Fruit fly (Drosophila melanogaster): ENCODE results near the gene Alg10.
A peak's percentile ranks its signal among the peaks of the same experiment; 100 is the strongest.

The Alg10 gene

DNA sequence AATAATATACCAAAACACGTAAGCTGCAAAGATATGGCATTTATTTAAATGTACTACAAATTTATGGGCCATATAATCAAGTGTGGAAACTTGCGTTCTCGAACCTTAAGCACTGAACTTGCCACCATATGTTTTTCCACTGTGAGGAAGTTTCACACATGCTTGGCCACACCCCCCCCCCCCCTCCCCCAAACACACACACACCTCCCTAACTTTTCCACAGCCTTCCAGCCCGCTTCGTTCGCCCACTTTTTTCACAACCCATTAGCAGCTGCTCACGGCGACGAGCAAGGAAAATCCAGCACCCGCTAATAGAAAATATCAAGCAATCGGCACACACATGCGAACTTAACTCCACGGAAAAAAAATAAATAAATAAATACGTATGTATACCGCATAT is 30.5 kb downstream of the Alg10 start (continued):
- TF ChIP-seq gfzf (GFP tag; optimal IDR thresholded peaks at IDR 0.05) (no peak), CG11398 (GFP tag; optimal IDR thresholded peaks at IDR 0.05) (no peak), zfh1 (GFP tag; IDR thresholded peaks at IDR 0.05) (0 out of 3 replicates have a peak, but pooled peaks have one; percentile 33), CG9437 (GFP tag; optimal IDR thresholded peaks at IDR 0.05) (no peak), klu (GFP tag; IDR thresholded peaks at IDR 0.05) (no peak), CG10543 (GFP tag; optimal IDR thresholded peaks at IDR 0.05) (peak; percentile 10), slbo (GFP tag; IDR thresholded peaks at IDR 0.05) (peak; percentile 16; the same call in 1 of the 2 replicates), chn (GFP tag; optimal IDR thresholded peaks at IDR 0.05) (no peak), CG2199 (GFP tag; IDR thresholded peaks at IDR 0.05) (0 out of 3 replicates have a peak, but pooled peaks have one; percentile 15), Xrp1 (GFP tag; IDR thresholded peaks at IDR 0.05) (peak; percentile 11; the same call in 1 of the 2 replicates)

DNA sequence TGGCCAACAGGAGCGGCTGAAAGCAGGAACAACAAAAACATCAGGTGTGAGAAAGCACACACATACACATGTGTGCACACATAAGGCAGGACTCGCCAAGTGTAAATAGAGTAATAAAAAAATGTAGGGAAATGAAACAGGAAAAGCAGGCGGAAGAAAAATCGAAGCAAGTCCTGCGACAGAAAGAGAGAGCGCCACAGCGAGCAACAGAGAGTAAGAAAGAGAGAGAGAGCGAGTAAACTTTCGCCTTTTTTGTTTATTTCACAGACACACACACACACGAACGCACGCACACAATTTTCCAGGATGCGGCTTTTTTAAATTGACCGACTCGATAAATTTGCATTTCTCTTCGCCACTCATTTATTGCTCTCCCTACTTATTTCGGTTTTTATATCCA is 32.1 kb downstream of the Alg10 start:
- TF ChIP-seq Pdp1 (GFP tag; optimal IDR thresholded peaks at IDR 0.05), result no peak
- no peak for TF ChIP-seq zfh2 (GFP tag; optimal IDR thresholded peaks at IDR 0.05)
- no peak for TF ChIP-seq unpg (GFP tag; optimal IDR thresholded peaks at IDR 0.05)
- TF ChIP-seq CG13424 (tag; optimal IDR thresholded peaks at IDR 0.05), result no peak
- TF ChIP-seq usp (GFP tag; optimal IDR thresholded peaks at IDR 0.05), result no peak
- TF ChIP-seq CG10431 (GFP tag; optimal IDR thresholded peaks at IDR 0.05), result no peak
- TF ChIP-seq CG1832 (GFP tag; optimal IDR thresholded peaks at IDR 0.05), result peak; percentile 29
- no peak for TF ChIP-seq so (GFP tag; IDR thresholded peaks at IDR 0.05)
- TF ChIP-seq cg (GFP tag; optimal IDR thresholded peaks at IDR 0.05), result peak; percentile 38
- no peak for TF ChIP-seq CG10147 (GFP tag; optimal IDR thresholded peaks at IDR 0.05)
- TF ChIP-seq Hr78 (GFP tag; optimal IDR thresholded peaks at IDR 0.05), result no peak
- TF ChIP-seq CG43689 (GFP tag; IDR thresholded peaks at IDR 0.05), result no peak
- TF ChIP-seq CG10321 (GFP tag; IDR thresholded peaks at IDR 0.05), result no peak
- TF ChIP-seq gcm2 (GFP tag; optimal IDR thresholded peaks at IDR 0.05), result no peak
- no peak for TF ChIP-seq gce (GFP tag; IDR thresholded peaks at IDR 0.05)
- TF ChIP-seq Dp (GFP tag; optimal IDR thresholded peaks at IDR 0.05), result no peak
- TF ChIP-seq CG7928 (GFP tag; optimal IDR thresholded peaks at IDR 0.05), result no peak
- no peak for TF ChIP-seq CG3407 (GFP tag; optimal IDR thresholded peaks at IDR 0.05)
- no peak for TF ChIP-seq H15 (GFP tag; IDR thresholded peaks at IDR 0.05)
- no peak for TF ChIP-seq emc (GFP tag; optimal IDR thresholded peaks at IDR 0.05)
- TF ChIP-seq CG18262 (tag; optimal IDR thresholded peaks at IDR 0.05), result no peak
- TF ChIP-seq CG12299 (tag; optimal IDR thresholded peaks at IDR 0.05), result no peak
- TF ChIP-seq sens (GFP tag), result peak; percentile 47
- TF ChIP-seq CG34376 (GFP tag; optimal IDR thresholded peaks at IDR 0.05), result no peak
- TF ChIP-seq kay (GFP tag; optimal IDR thresholded peaks at IDR 0.05), result no peak
- TF ChIP-seq jigr1 (GFP tag; IDR thresholded peaks at IDR 0.05), result no peak
- no peak for TF ChIP-seq fru (optimal IDR thresholded peaks at IDR 0.05)
- no peak for TF ChIP-seq dimm (GFP tag; IDR thresholded peaks at IDR 0.05)
- TF ChIP-seq CG4360 (GFP tag; IDR thresholded peaks at IDR 0.05), result peak; percentile 4; the same call in 1 of the 2 replicates
- no peak for TF ChIP-seq CG17361 (GFP tag; IDR thresholded peaks at IDR 0.05)
- TF ChIP-seq ken (GFP tag; IDR thresholded peaks at IDR 0.05), result no peak
- no peak for TF ChIP-seq Nf-YA (GFP tag; IDR thresholded peaks at IDR 0.05)
- TF ChIP-seq CG16863 (GFP tag; optimal IDR thresholded peaks at IDR 0.05), result no peak
- TF ChIP-seq CG31365 (tag; optimal IDR thresholded peaks at IDR 0.05), result no peak
- no peak for TF ChIP-seq Eip74EF (GFP tag; optimal IDR thresholded peaks at IDR 0.05)
- no peak for TF ChIP-seq Taf1 (GFP tag; IDR thresholded peaks at IDR 0.05)
- peak in 1 of 2 experiments; percentile 6 for TF ChIP-seq Dfd (GFP tag; optimal IDR thresholded peaks at IDR 0.05)
- no peak for TF ChIP-seq chinmo (GFP tag; IDR thresholded peaks at IDR 0.05; ENCODE audit: partially characterized antibody)
- no peak for TF ChIP-seq Fer3 (tag; optimal IDR thresholded peaks at IDR 0.05)
- no peak for TF ChIP-seq CG15696 (tag; optimal IDR thresholded peaks at IDR 0.05)
- TF ChIP-seq CG4707 (GFP tag; optimal IDR thresholded peaks at IDR 0.05), result no peak

All from whole organism, embryonic.